Worm (Caenorhabditis elegans) whole organism, L1 larva: ENCODE data around the gene srz-72.

Experiments used
- ama-1 ChIP-seq: fragments of 150-350 bp; optimal IDR thresholded peaks from 2 replicates; lab custom pipeline; 2014
- fkh-10 ChIP-seq: sonication (generic microtip); optimal IDR thresholded peaks from 2 replicates; lab custom pipeline; 2017; ENCODE audit warnings: missing biosample characterization, missing genetic modification reagents, missing genetic modification characterization
- fos-1 ChIP-seq: fragments of 150-350 bp; optimal IDR thresholded peaks from 2 replicates; lab custom pipeline; 2014; ENCODE audit warnings: missing biosample characterization, missing genetic modification characterization
- lir-3 ChIP-seq: sonication (generic microtip); optimal IDR thresholded peaks from 2 replicates; lab custom pipeline; 2016; ENCODE audit warnings: mild to moderate bottlenecking, missing genetic modification characterization, moderate library complexity, missing compliant biosample characterization; ENCODE audit not compliant: poor library complexity
- mep-1 ChIP-seq: fragments of 150-350 bp; optimal IDR thresholded peaks from 2 replicates; lab custom pipeline; 2014; ENCODE audit warnings: missing biosample characterization, missing genetic modification characterization
- nhr-237 ChIP-seq: fragments of 150-350 bp; optimal IDR thresholded peaks from 2 replicates; lab custom pipeline; 2014; ENCODE audit warnings: missing biosample characterization, missing genetic modification characterization
- sptf-1 ChIP-seq: fragments of 150-350 bp; optimal IDR thresholded peaks from 2 replicates; lab custom pipeline; 2014; ENCODE audit warnings: missing biosample characterization, missing genetic modification characterization
- tbx-2 ChIP-seq: sonication (generic microtip); optimal IDR thresholded peaks from 2 replicates; lab custom pipeline; 2016; ENCODE audit warnings: missing genetic modification characterization, missing compliant biosample characterization
- zag-1 ChIP-seq: fragments of 150-350 bp; optimal IDR thresholded peaks from 2 replicates; lab custom pipeline; 2014; ENCODE audit warnings: missing biosample characterization, missing genetic modification characterization

DNA sequence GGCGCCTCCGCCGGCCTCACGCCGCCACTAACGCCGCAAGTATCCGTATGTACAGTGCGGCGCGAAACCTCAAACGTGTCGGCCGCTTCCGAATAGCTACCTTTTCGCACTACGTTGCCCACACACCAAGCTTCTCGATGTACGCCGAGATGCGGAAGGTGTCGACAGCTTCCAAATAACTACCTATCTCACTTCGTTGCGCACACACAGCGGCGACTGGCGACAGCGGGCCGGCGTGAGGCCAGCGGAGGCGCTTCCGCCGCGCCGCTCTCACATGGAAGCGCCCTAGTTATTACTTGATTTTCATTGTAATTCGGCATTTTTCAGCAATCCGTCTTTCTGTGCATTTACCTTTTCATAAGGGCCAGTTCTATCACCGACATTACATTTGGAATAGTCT is 31.6 kb downstream of the srz-72 start:
- no peak for TF ChIP-seq zag-1 (tag; lab: Kevin White, UChicago)
- TF ChIP-seq tbx-2 (tag; lab: Kevin White, UChicago) = no peak
- TF ChIP-seq fkh-10 (GFP tag; lab: Kevin White, UChicago) = no peak
- TF ChIP-seq mep-1 = no peak
- no peak for TF ChIP-seq ama-1 (lab: Kevin White, UChicago)
- no peak for TF ChIP-seq nhr-237 (tag; lab: Kevin White, UChicago)
- no peak for TF ChIP-seq fos-1 (tag; lab: Kevin White, UChicago)
- no peak for TF ChIP-seq sptf-1 (tag; lab: Kevin White, UChicago)
- TF ChIP-seq lir-3 (tag; lab: Kevin White, UChicago) = no peak
